Worm (Caenorhabditis elegans) whole organism, L4/young adult: ENCODE measurements around the gene asm-1.

ENCODE experiments used
- W03F9.2 ChIP-seq: fragments of 150-350 bp; optimal IDR thresholded peaks from 2 replicates; lab custom pipeline; 2014; ENCODE audit warnings: missing biosample characterization, missing genetic modification characterization
- dao-5 ChIP-seq: sonication (generic microtip); optimal IDR thresholded peaks from 2 replicates; lab custom pipeline; 2016; ENCODE audit warnings: missing genotype, missing genetic modification characterization, moderate library complexity, missing compliant biosample characterization

- TF ChIP-seq W03F9.2 (tag; lab: Kevin White, UChicago) (peak; percentile 51), dao-5 (tag; lab: Kevin White, UChicago) (peak; percentile 26)
Observed at ce11 chrII:6926488-6926887, 16.6 kb downstream of the asm-1 start.
